Fruit fly (Drosophila melanogaster) whole organism, prepupa: ENCODE measurements around the gene Gr28b.

ENCODE experiments used
- CG34406 ChIP-seq: fragments of 200-800 bp; sonication (Bioruptor generic); optimal IDR thresholded peaks from 3 replicates; lab custom pipeline; 2016; ENCODE audit warnings: missing biosample characterization, missing genetic modification characterization
- Sox102F ChIP-seq: fragments of 200-800 bp; sonication (Bioruptor generic); optimal IDR thresholded peaks from 2 replicates; lab custom pipeline; 2016; ENCODE audit warnings: missing biosample characterization, mild to moderate bottlenecking, missing genetic modification characterization
- Sox14 ChIP-seq: fragments of 200-800 bp; sonication (Bioruptor generic); optimal IDR thresholded peaks from 3 replicates; lab custom pipeline; 2016; ENCODE audit warnings: missing biosample characterization, missing genetic modification characterization
- Sox15 ChIP-seq: fragments of 200-800 bp; sonication (Bioruptor generic); optimal IDR thresholded peaks from 3 replicates; lab custom pipeline; 2016; ENCODE audit warnings: missing biosample characterization, missing genetic modification characterization
- net ChIP-seq: fragments of 200-800 bp; sonication (Bioruptor generic); optimal IDR thresholded peaks from 3 replicates; lab custom pipeline; 2016; ENCODE audit warnings: missing biosample characterization, missing genetic modification characterization
- ss ChIP-seq, 2 experiments: fragments of 200-800 bp; sonication (Bioruptor generic); optimal IDR thresholded peaks; 2 replicates in 1 of 2; 3 replicates in 1 of 2; lab custom pipeline; 2017 to 2018; ENCODE audit warnings: mild to moderate bottlenecking in 2 of 2, missing biosample characterization in 2 of 2, missing genetic modification characterization in 2 of 2, moderate library complexity in 1 of 2
- svp ChIP-seq: fragments of 200-800 bp; sonication (Bioruptor generic); peaks from one replicate; lab custom pipeline; 2016; ENCODE audit warnings: missing biosample characterization, missing genetic modification characterization
- vri ChIP-seq: fragments of 200-800 bp; sonication (Bioruptor generic); optimal IDR thresholded peaks from 3 replicates; lab custom pipeline; 2016; ENCODE audit warnings: missing biosample characterization, mild to moderate bottlenecking, missing genetic modification characterization

DNA sequence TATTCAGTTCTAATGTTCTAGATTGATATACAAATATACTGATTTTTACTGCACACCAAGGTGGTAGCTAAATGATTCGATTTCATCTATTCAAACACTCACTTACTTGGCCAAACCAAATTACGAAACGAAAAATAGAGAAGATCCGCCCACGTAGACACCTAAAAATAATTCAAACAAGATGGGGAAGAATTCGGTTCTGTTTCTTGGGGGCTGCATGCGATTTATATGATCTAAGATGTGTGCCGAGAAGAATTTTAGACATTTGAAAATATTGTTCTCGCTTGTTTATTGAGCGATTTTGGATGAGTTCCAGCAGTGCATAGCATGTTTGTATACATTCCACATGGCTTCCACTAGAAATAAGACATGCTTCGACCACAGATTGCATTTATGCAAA, 54.4 kb downstream of the Gr28b start:
- TF ChIP-seq Sox15 (GFP tag; lab: Kevin White, UChicago) = no peak
- no peak for TF ChIP-seq net
- no peak for TF ChIP-seq svp (GFP tag; lab: Kevin White, UChicago)
- TF ChIP-seq vri (GFP tag; lab: Kevin White, UChicago) = no peak
- no peak for TF ChIP-seq Sox14
- no peak for TF ChIP-seq Sox102F
- no peak for TF ChIP-seq CG34406
- no peak for TF ChIP-seq ss (GFP tag; optimal IDR thresholded peaks at IDR 0.05; lab: Kevin White, UChicago)
